Worm (Caenorhabditis elegans): ENCODE data around the gene Y6E2A.1.
"Not testable (repeated sequence)": the region's sequence is repeated elsewhere in the genome, so short reads cannot be mapped to it uniquely, and the experiment has no call there.

The Y6E2A.1 gene

ce11 chrV:15674899-15675298 lies 35.4 kb downstream of the Y6E2A.1 start:
- TF ChIP-seq dpff-1 (tag; optimal IDR thresholded peaks at IDR 0.05) (no peak), bed-1 (GFP tag; IDR thresholded peaks at IDR 0.05) (0 out of 2 replicates have a peak, but pooled peaks have one; percentile 71), attf-6 (GFP tag; IDR thresholded peaks at IDR 0.05) (no peak), zfh-2 (GFP tag; conservative IDR thresholded peaks at IDR 0.05) (peak; percentile 72)

ce11 chrV:15673707-15674106 lies 36.6 kb downstream of the Y6E2A.1 start, which contains the start of gene nhr-51:
Gene nhr-51 (plus strand): TSS chrV:15674007.
- no peak for TF ChIP-seq nhr-90 (tag; optimal IDR thresholded peaks at IDR 0.05)
- no peak for TF ChIP-seq Y79H2A.3 (GFP tag; conservative IDR thresholded peaks at IDR 0.05)
- no peak for TF ChIP-seq ztf-28 (GFP tag; IDR thresholded peaks at IDR 0.05)
- no peak for TF ChIP-seq attf-6 (GFP tag; IDR thresholded peaks at IDR 0.05)
- no peak for TF ChIP-seq madf-8 (GFP tag; conservative IDR thresholded peaks at IDR 0.05)
- TF ChIP-seq cebp-2 (GFP tag; IDR thresholded peaks at IDR 0.05) = no peak
- no peak for TF ChIP-seq T26A5.8 (tag; optimal IDR thresholded peaks at IDR 0.05)
- no peak for TF ChIP-seq snpc-4 (GFP tag; optimal IDR thresholded peaks at IDR 0.05)
- TF ChIP-seq snpc-4 (tag; optimal IDR thresholded peaks at IDR 0.05) = no peak
- no peak for TF ChIP-seq nfya-1 (tag; optimal IDR thresholded peaks at IDR 0.05; ENCODE audit: borderline replicate concordance, insufficient read depth)
- no peak for TF ChIP-seq ceh-40 (GFP tag; IDR thresholded peaks at IDR 0.05)
- TF ChIP-seq hlh-26 (GFP tag; conservative IDR thresholded peaks at IDR 0.05) = no peak
- TF ChIP-seq K12H6.12 (tag; optimal IDR thresholded peaks at IDR 0.05) = no peak
- TF ChIP-seq hmg-1.2 (GFP tag; IDR thresholded peaks at IDR 0.05) = no peak
- TF ChIP-seq somi-1 (GFP tag; optimal IDR thresholded peaks at IDR 0.05) = no peak
- no peak for TF ChIP-seq lin-54 (GFP tag; optimal IDR thresholded peaks at IDR 0.05)
- TF ChIP-seq him-1 (tag; optimal IDR thresholded peaks at IDR 0.05) = no peak
- no peak for TF ChIP-seq snpc-3.4 (tag; optimal IDR thresholded peaks at IDR 0.05)

- not testable (repeated sequence) for TF ChIP-seq ceh-91 (GFP tag; IDR thresholded peaks at IDR 0.05); tbp1 (GFP tag; optimal IDR thresholded peaks at IDR 0.05); F10E7.11 (tag; optimal IDR thresholded peaks at IDR 0.05)
Observed at ce11 chrV:15670139-15670538, 40.2 kb downstream of the Y6E2A.1 start, which contains the start of gene K06B4.15. Gene K06B4.15 (plus strand): TSS chrV:15670439.

- no peak for TF ChIP-seq nhr-120 (GFP tag; IDR thresholded peaks at IDR 0.05)
- no peak for TF ChIP-seq ztf-25 (GFP tag; IDR thresholded peaks at IDR 0.05)
- no peak for TF ChIP-seq Y79H2A.3 (GFP tag; conservative IDR thresholded peaks at IDR 0.05)
- no peak for TF ChIP-seq pbrm-1 (GFP tag; IDR thresholded peaks at IDR 0.05)
- TF ChIP-seq C06A6.2 (GFP tag; conservative IDR thresholded peaks at IDR 0.05) = no peak
- TF ChIP-seq sdz-38 (tag; optimal IDR thresholded peaks at IDR 0.05) = no peak
- no peak for TF ChIP-seq tbx-9 (tag; optimal IDR thresholded peaks at IDR 0.05; ENCODE audit: borderline replicate concordance)
- no peak for TF ChIP-seq Y53F4B.3 (GFP tag; IDR thresholded peaks at IDR 0.05)
Observed at ce11 chrV:15668870-15669269, 41.4 kb downstream of the Y6E2A.1 start, which contains the start of gene K06B4.4. Gene K06B4.4 (plus strand): TSS chrV:15669170.

ce11 chrV:15668200-15668599 lies 42.1 kb downstream of the Y6E2A.1 start, which contains the start of gene F53E4.1:
Gene F53E4.1 (minus strand): TSS chrV:15668300.
- TF ChIP-seq rpc-1 (optimal IDR thresholded peaks at IDR 0.05) = not testable (repeated sequence)
- peak; percentile 12 for TF ChIP-seq rpc-1 (tag; optimal IDR thresholded peaks at IDR 0.05)

All from whole organism, young adult.